Fruit fly (Drosophila melanogaster): Measurements from ENCODE around the gene CG14323.

Gene CG14323

DNA sequence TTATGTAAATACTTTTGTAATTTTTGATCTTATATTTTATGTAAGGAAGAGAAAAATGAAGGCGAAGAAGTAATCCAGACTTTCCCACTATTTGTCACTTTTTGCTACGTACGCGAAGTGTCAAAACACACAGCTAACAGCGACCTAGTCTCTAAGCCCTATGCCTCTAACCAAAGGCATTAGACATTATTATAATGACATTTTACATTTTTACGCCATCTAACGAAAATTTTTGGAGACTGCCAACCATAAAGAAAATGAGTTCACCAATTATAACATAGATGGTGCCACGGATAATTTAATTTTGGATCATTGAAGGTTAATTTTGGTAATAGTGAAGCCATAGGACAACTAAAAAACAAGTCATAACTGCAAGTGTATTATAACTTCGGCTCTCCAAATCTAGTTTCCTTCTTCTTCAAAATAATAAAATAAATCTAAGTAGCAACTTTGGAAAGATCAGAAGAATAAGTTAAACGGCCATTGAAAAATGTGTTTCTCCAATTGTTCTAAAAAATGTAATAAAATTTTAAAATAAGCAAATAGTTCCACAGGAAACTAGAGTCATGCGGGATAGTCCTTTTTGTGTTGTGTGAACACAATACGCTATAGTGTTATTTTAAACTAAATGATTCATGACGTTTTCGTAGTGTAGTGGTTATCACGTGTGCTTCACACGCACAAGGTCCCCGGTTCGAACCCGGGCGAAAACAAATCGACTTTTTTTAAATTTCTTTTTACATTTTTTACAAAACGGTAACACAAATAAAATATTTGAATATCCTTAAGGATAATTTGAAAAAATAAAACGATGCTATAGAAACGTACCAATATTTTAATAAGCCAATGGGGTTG lies 4.6 kb downstream of the CG14323 start (continued):
- TF ChIP-seq CG7745 (tag; optimal IDR thresholded peaks at IDR 0.05) = peak; percentile 97
- peak; percentile 82 for TF ChIP-seq CG2199 (GFP tag; IDR thresholded peaks at IDR 0.05)
- TF ChIP-seq kay (GFP tag; optimal IDR thresholded peaks at IDR 0.05) = peak; percentile 28
- no peak for TF ChIP-seq jigr1 (GFP tag; IDR thresholded peaks at IDR 0.05)
- peak; percentile 13 for TF ChIP-seq CG17912 (GFP tag; optimal IDR thresholded peaks at IDR 0.05)
- TF ChIP-seq CG6254 (GFP tag; optimal IDR thresholded peaks at IDR 0.05) = peak; percentile 30
- no peak for TF ChIP-seq YL-1 (GFP tag; optimal IDR thresholded peaks at IDR 0.05)
- peak; percentile 13 for TF ChIP-seq nmo (GFP tag; optimal IDR thresholded peaks at IDR 0.05)
- no peak; the same call in 1 of the 3 replicates for TF ChIP-seq mld (GFP tag; IDR thresholded peaks at IDR 0.05; ENCODE audit: partially characterized antibody)
- TF ChIP-seq sob (GFP tag; IDR thresholded peaks at IDR 0.05) = 0 out of 2 replicates have a peak, but pooled peaks have one; percentile 14
- no peak for TF ChIP-seq her (GFP tag; optimal IDR thresholded peaks at IDR 0.05)
- TF ChIP-seq gcm (GFP tag; optimal IDR thresholded peaks at IDR 0.05) = peak; percentile 3
- no peak for TF ChIP-seq Eip74EF (GFP tag; optimal IDR thresholded peaks at IDR 0.05)
- TF ChIP-seq vvl (GFP tag; IDR thresholded peaks at IDR 0.05) = peak; percentile 38; the same call in 1 of the 2 replicates
- peak; percentile 82 for TF ChIP-seq pros (GFP tag; optimal IDR thresholded peaks at IDR 0.05)
- no peak for TF ChIP-seq bcd (GFP tag; optimal IDR thresholded peaks at IDR 0.05)
- TF ChIP-seq CG11504 (tag; optimal IDR thresholded peaks at IDR 0.05) = peak; percentile 4
- peak; percentile 65 for TF ChIP-seq CG10979 (tag; optimal IDR thresholded peaks at IDR 0.05)
- TF ChIP-seq CG32532 (GFP tag; IDR thresholded peaks at IDR 0.05) = peak; percentile 62; the same call in 1 of the 2 replicates
- TF ChIP-seq Awh (GFP tag; IDR thresholded peaks at IDR 0.05) = 0 out of 2 replicates have a peak, but pooled peaks have one; percentile 10
- peak; percentile 15 for TF ChIP-seq ato (GFP tag; IDR thresholded peaks at IDR 0.05; ENCODE audit: partially characterized antibody)
- TF ChIP-seq Doc3 (GFP tag; IDR thresholded peaks at IDR 0.05; ENCODE audit: partially characterized antibody) = 0 out of 3 replicates have a peak, but pooled peaks have one; percentile 21
- peak; percentile 28 for TF ChIP-seq CG17829 (tag; optimal IDR thresholded peaks at IDR 0.05)
- peak; percentile 25 to 27 for TF ChIP-seq Pdp1 (GFP tag; optimal IDR thresholded peaks at IDR 0.05)
- no peak for TF ChIP-seq CG2202 (tag; optimal IDR thresholded peaks at IDR 0.05)
- peak; percentile 36 for TF ChIP-seq Hmr (GFP tag; optimal IDR thresholded peaks at IDR 0.05)
- TF ChIP-seq Med (GFP tag) = peak; percentile 85
- 0 out of 2 replicates have a peak, but pooled peaks have one; percentile 10 for TF ChIP-seq E2f1 (GFP tag; IDR thresholded peaks at IDR 0.05)
- TF ChIP-seq fd64A (GFP tag; optimal IDR thresholded peaks at IDR 0.05) = no peak
- TF ChIP-seq CG1603 (tag; optimal IDR thresholded peaks at IDR 0.05) = peak; percentile 19
- TF ChIP-seq Hsf (GFP tag; optimal IDR thresholded peaks at IDR 0.05) = peak; percentile 20
- peak; percentile 63 for TF ChIP-seq CG34376 (GFP tag; optimal IDR thresholded peaks at IDR 0.05)
- TF ChIP-seq ERR (GFP tag; optimal IDR thresholded peaks at IDR 0.05) = peak; percentile 27
- TF ChIP-seq CG11456 (GFP tag; IDR thresholded peaks at IDR 0.05) = peak; percentile 80
- TF ChIP-seq CG7963 (GFP tag; IDR thresholded peaks at IDR 0.05; ENCODE audit: partially characterized antibody) = peak; percentile 48
- TF ChIP-seq CTCF (GFP tag; optimal IDR thresholded peaks at IDR 0.05) = peak; percentile 97
- peak; percentile 14 for TF ChIP-seq Hr3 (GFP tag; optimal IDR thresholded peaks at IDR 0.05)
- no peak for TF ChIP-seq HLH54F (GFP tag; optimal IDR thresholded peaks at IDR 0.05)
- peak; percentile 96 for TF ChIP-seq Dip2 (GFP tag; IDR thresholded peaks at IDR 0.05)
- peak; percentile 7 for TF ChIP-seq disco-r (GFP tag; optimal IDR thresholded peaks at IDR 0.05)
- no peak for TF ChIP-seq pb (GFP tag; optimal IDR thresholded peaks at IDR 0.05)

Measured in whole organism, embryonic.